Fruit fly (Drosophila melanogaster) whole organism, embryonic: ENCODE results near the gene CG31551.

Experiments used
- Adf1 ChIP-seq: fragments of 200-800 bp; sonication (Bioruptor generic); IDR thresholded peaks from 2 replicates; pipeline ENCODE4 v1.3.6; 2022; ENCODE audit warnings: missing biosample characterization, missing genetic modification characterization
- Atf6 ChIP-seq: fragments of 200-800 bp; sonication (Bioruptor generic); IDR thresholded peaks from 2 replicates; pipeline ENCODE4 v1.3.6; 2022; ENCODE audit warnings: missing biosample characterization, missing genetic modification characterization
- Blimp-1 ChIP-seq: fragments of 200-800 bp; sonication (Bioruptor generic); optimal IDR thresholded peaks from 3 replicates; lab custom pipeline; 2018; ENCODE audit warnings: missing biosample characterization, missing genetic modification characterization, mild to moderate bottlenecking, moderate library complexity, missing genetic modification reagents
- CG10321 ChIP-seq: fragments of 200-800 bp; sonication (Bioruptor generic); IDR thresholded peaks from 2 replicates; pipeline ENCODE4 v1.3.6; 2022; ENCODE audit warnings: missing biosample characterization, missing genetic modification characterization
- CG10366 ChIP-seq: fragments of 200-800 bp; sonication (Bioruptor generic); IDR thresholded peaks from 2 replicates; pipeline ENCODE4 v1.3.6; 2022; ENCODE audit warnings: missing biosample characterization, missing genetic modification characterization
- CG10462 ChIP-seq: fragments of 200-800 bp; sonication (Bioruptor generic); optimal IDR thresholded peaks from 2 replicates; lab custom pipeline; 2016; ENCODE audit warnings: missing biosample characterization, missing genetic modification characterization
- CG10959 ChIP-seq: fragments of 200-800 bp; sonication (Bioruptor generic); IDR thresholded peaks from 2 replicates; pipeline ENCODE4 v1.3.6; 2022; ENCODE audit warnings: missing biosample characterization, missing genetic modification characterization
- CG13287 ChIP-seq: fragments of 200-800 bp; sonication (Bioruptor generic); IDR thresholded peaks from 2 replicates; pipeline ENCODE4 v1.3.6; 2022; ENCODE audit warnings: missing biosample characterization, missing genetic modification characterization; ENCODE audit not compliant: partially characterized antibody
- CG13296 ChIP-seq: fragments of 200-800 bp; sonication (Bioruptor generic); optimal IDR thresholded peaks from 3 replicates; lab custom pipeline; 2018; ENCODE audit warnings: missing biosample characterization, mild to moderate bottlenecking, missing genetic modification characterization
- CG14860 ChIP-seq: fragments of 200-800 bp; sonication (Bioruptor generic); IDR thresholded peaks from 3 replicates; pipeline ENCODE4 v1.3.6; 2022; ENCODE audit warnings: missing biosample characterization, missing genetic modification characterization; ENCODE audit not compliant: partially characterized antibody
- CG17612 ChIP-seq: fragments of 200-800 bp; sonication (Bioruptor generic); IDR thresholded peaks from 2 replicates; pipeline ENCODE4 v1.3.6; 2022; ENCODE audit warnings: missing biosample characterization, missing genetic modification characterization
- CG17802 ChIP-seq: fragments of 200-800 bp; sonication (Bioruptor generic); optimal IDR thresholded peaks from 2 replicates; lab custom pipeline; 2018; ENCODE audit warnings: missing biosample characterization, mild to moderate bottlenecking, missing genetic modification characterization, moderate library complexity
- CG18619 ChIP-seq: fragments of 200-800 bp; sonication (Bioruptor generic); optimal IDR thresholded peaks from 3 replicates; lab custom pipeline; 2017; ENCODE audit warnings: missing biosample characterization, mild to moderate bottlenecking, missing genetic modification characterization
- CG2120 ChIP-seq: fragments of 200-800 bp; sonication (Bioruptor generic); optimal IDR thresholded peaks from 3 replicates; lab custom pipeline; 2016; ENCODE audit warnings: missing biosample characterization, missing genetic modification characterization
- CG2889 ChIP-seq: fragments of 200-800 bp; sonication (Bioruptor generic); IDR thresholded peaks from 3 replicates; pipeline ENCODE4 v1.3.6; 2022; ENCODE audit warnings: missing biosample characterization, missing genetic modification characterization
- CG4360 ChIP-seq: fragments of 200-800 bp; sonication (Bioruptor generic); IDR thresholded peaks from 2 replicates; pipeline ENCODE4 v1.3.6; 2022; ENCODE audit warnings: missing biosample characterization, missing genetic modification characterization
- CG6654 ChIP-seq: fragments of 200-800 bp; sonication (Bioruptor generic); optimal IDR thresholded peaks from 2 replicates; lab custom pipeline; 2017; ENCODE audit warnings: missing biosample characterization, mild to moderate bottlenecking, missing genetic modification characterization
- CG6765 ChIP-seq: fragments of 200-800 bp; sonication (Bioruptor generic); optimal IDR thresholded peaks from 3 replicates; lab custom pipeline; 2017; ENCODE audit warnings: missing biosample characterization, mild to moderate bottlenecking, missing genetic modification characterization
- CG9817 ChIP-seq: fragments of 200-800 bp; sonication (Bioruptor generic); optimal IDR thresholded peaks from 2 replicates; lab custom pipeline; 2018; ENCODE audit warnings: missing biosample characterization, mild to moderate bottlenecking, missing genetic modification characterization, moderate library complexity
- CG9932 ChIP-seq: fragments of 200-800 bp; sonication (Bioruptor generic); IDR thresholded peaks from 2 replicates; pipeline ENCODE4 v1.3.6; 2022; ENCODE audit warnings: missing biosample characterization, missing genetic modification characterization
- D ChIP-seq, 2 experiments: fragments of 200-800 bp in 1 of 2; fragments of >200 bp in 1 of 2; sonication (Bioruptor generic) in 1 of 2; optimal IDR thresholded peaks; 2 replicates in 1 of 2; 3 replicates in 1 of 2; lab custom pipeline; 2017; ENCODE audit warnings: mild to moderate bottlenecking in 1 of 2, missing biosample characterization in 1 of 2, missing genetic modification characterization in 1 of 2, missing genetic modification reagents in 1 of 2
- D19A ChIP-seq: fragments of 200-800 bp; optimal IDR thresholded peaks from 3 replicates; lab custom pipeline; 2019; ENCODE audit warnings: missing biosample characterization, mild to moderate bottlenecking, missing genetic modification characterization, moderate library complexity
- Dad ChIP-seq: fragments of 200-800 bp; sonication (Bioruptor generic); optimal IDR thresholded peaks from 3 replicates; lab custom pipeline; 2016; ENCODE audit warnings: missing biosample characterization, missing genetic modification characterization
- Dp ChIP-seq: fragments of 200-800 bp; sonication (Bioruptor generic); optimal IDR thresholded peaks from 2 replicates; lab custom pipeline; 2018; ENCODE audit warnings: missing biosample characterization, mild to moderate bottlenecking, missing genetic modification characterization, moderate library complexity
- Lpt ChIP-seq: fragments of >200 bp; optimal IDR thresholded peaks from 2 replicates; lab custom pipeline; 2018; ENCODE audit warnings: missing biosample characterization, missing genetic modification characterization
- NC2β ChIP-seq: fragments of 200-800 bp; sonication (Bioruptor generic); optimal IDR thresholded peaks from 2 replicates; lab custom pipeline; 2016; ENCODE audit warnings: missing biosample characterization, missing genetic modification characterization
- Nf-YC ChIP-seq: fragments of 200-800 bp; optimal IDR thresholded peaks from 3 replicates; lab custom pipeline; 2019; ENCODE audit warnings: missing biosample characterization, mild to moderate bottlenecking, missing genetic modification characterization, moderate library complexity
- NfI ChIP-seq: fragments of 200-800 bp; sonication (Bioruptor generic); optimal IDR thresholded peaks from 3 replicates; lab custom pipeline; 2018; ENCODE audit warnings: missing biosample characterization, mild to moderate bottlenecking, missing genetic modification characterization, moderate library complexity
- PHDP ChIP-seq: fragments of 200-800 bp; sonication (Bioruptor generic); optimal IDR thresholded peaks from 3 replicates; lab custom pipeline; 2018; ENCODE audit warnings: missing biosample characterization, mild to moderate bottlenecking, missing genetic modification characterization, moderate library complexity
- ap ChIP-seq: fragments of 200-800 bp; sonication (Bioruptor generic); IDR thresholded peaks from 2 replicates; pipeline ENCODE4 v1.3.6; 2022; ENCODE audit warnings: missing biosample characterization, missing genetic modification characterization
- az2 ChIP-seq: fragments of 200-800 bp; sonication (Bioruptor generic); optimal IDR thresholded peaks from 3 replicates; lab custom pipeline; 2016; ENCODE audit warnings: missing biosample characterization, missing genetic modification characterization
- cas ChIP-seq: fragments of 200-800 bp; sonication (Bioruptor generic); IDR thresholded peaks from 2 replicates; pipeline ENCODE4 v1.3.6; 2022; ENCODE audit warnings: missing biosample characterization, missing genetic modification characterization
- chm ChIP-seq: fragments of 200-800 bp; sonication (Bioruptor generic); IDR thresholded peaks from 2 replicates; pipeline ENCODE4 v1.3.6; 2022; ENCODE audit warnings: missing biosample characterization, missing genetic modification characterization
- ci ChIP-seq: fragments of 200-800 bp; sonication (Bioruptor generic); IDR thresholded peaks from 3 replicates; pipeline ENCODE4 v1.3.6; 2022; ENCODE audit warnings: missing biosample characterization, missing genetic modification characterization
- corto ChIP-seq: fragments of 200-800 bp; sonication (Bioruptor generic); optimal IDR thresholded peaks from 2 replicates; lab custom pipeline; 2016; ENCODE audit warnings: missing biosample characterization, mild to moderate bottlenecking, missing genetic modification characterization, moderate library complexity
- danr ChIP-seq: fragments of 200-800 bp; sonication (Bioruptor generic); IDR thresholded peaks from 2 replicates; pipeline ENCODE4 v1.3.6; 2022; ENCODE audit warnings: missing biosample characterization, missing genetic modification characterization
- gfzf ChIP-seq: fragments of 200-800 bp; sonication (Bioruptor generic); optimal IDR thresholded peaks from 2 replicates; lab custom pipeline; 2016; ENCODE audit warnings: missing biosample characterization, mild to moderate bottlenecking, missing genetic modification characterization, moderate library complexity
- gro ChIP-seq: fragments of 200-800 bp; sonication (Bioruptor generic); optimal IDR thresholded peaks from 2 replicates; lab custom pipeline; 2016; ENCODE audit warnings: missing biosample characterization, missing genetic modification characterization
- gt ChIP-seq: fragments of 200-800 bp; sonication (Bioruptor generic); IDR thresholded peaks from 2 replicates; pipeline ENCODE4 v1.3.6; 2022; ENCODE audit warnings: missing biosample characterization, missing genetic modification characterization
- lbe ChIP-seq: fragments of 200-800 bp; sonication (Bioruptor generic); optimal IDR thresholded peaks from 2 replicates; lab custom pipeline; 2016; ENCODE audit warnings: missing biosample characterization, mild to moderate bottlenecking, missing genetic modification characterization
- nerfin-2 ChIP-seq: fragments of 200-800 bp; sonication (Bioruptor generic); IDR thresholded peaks from 2 replicates; pipeline ENCODE4 v1.3.6; 2022; ENCODE audit warnings: missing biosample characterization, missing genetic modification characterization; ENCODE audit not compliant: partially characterized antibody
- oc ChIP-seq: fragments of 200-800 bp; sonication (Bioruptor generic); optimal IDR thresholded peaks from 2 replicates; lab custom pipeline; 2018; ENCODE audit warnings: missing biosample characterization, mild to moderate bottlenecking, missing genetic modification characterization, moderate library complexity
- p53 ChIP-seq: fragments of 200-800 bp; sonication (Bioruptor generic); optimal IDR thresholded peaks from 2 replicates; lab custom pipeline; 2016; ENCODE audit warnings: missing biosample characterization, missing genetic modification characterization
- pros ChIP-seq: fragments of 200-800 bp; sonication (Bioruptor generic); optimal IDR thresholded peaks from 3 replicates; lab custom pipeline; 2019; ENCODE audit warnings: missing biosample characterization, mild to moderate bottlenecking, missing genetic modification characterization, moderate library complexity
- salm ChIP-seq: fragments of 200-800 bp; sonication (Bioruptor generic); optimal IDR thresholded peaks from 2 replicates; lab custom pipeline; 2018; ENCODE audit warnings: missing biosample characterization, mild to moderate bottlenecking, missing genetic modification characterization
- sens ChIP-seq: fragments of 200-800 bp; sonication (Bioruptor generic); peaks from one replicate; lab custom pipeline; 2016; ENCODE audit warnings: missing biosample characterization, missing genetic modification characterization
- seq ChIP-seq: fragments of 200-800 bp; sonication (Bioruptor generic); IDR thresholded peaks from 2 replicates; pipeline ENCODE4 v1.3.6; 2022; ENCODE audit warnings: missing biosample characterization, missing genetic modification characterization
- tup ChIP-seq: fragments of 200-800 bp; sonication (Bioruptor generic); optimal IDR thresholded peaks from 2 replicates; lab custom pipeline; 2016; ENCODE audit warnings: missing biosample characterization, mild to moderate bottlenecking, missing genetic modification characterization, moderate library complexity
- unc-4 ChIP-seq: fragments of 200-800 bp; sonication (Bioruptor generic); IDR thresholded peaks from 2 replicates; pipeline ENCODE4 v1.3.6; 2022; ENCODE audit warnings: missing biosample characterization, missing genetic modification characterization; ENCODE audit not compliant: partially characterized antibody
- usp ChIP-seq: fragments of >200 bp; optimal IDR thresholded peaks from 2 replicates; lab custom pipeline; 2017; ENCODE audit warnings: missing biosample characterization, missing genetic modification characterization

CG31551 gene

DNA sequence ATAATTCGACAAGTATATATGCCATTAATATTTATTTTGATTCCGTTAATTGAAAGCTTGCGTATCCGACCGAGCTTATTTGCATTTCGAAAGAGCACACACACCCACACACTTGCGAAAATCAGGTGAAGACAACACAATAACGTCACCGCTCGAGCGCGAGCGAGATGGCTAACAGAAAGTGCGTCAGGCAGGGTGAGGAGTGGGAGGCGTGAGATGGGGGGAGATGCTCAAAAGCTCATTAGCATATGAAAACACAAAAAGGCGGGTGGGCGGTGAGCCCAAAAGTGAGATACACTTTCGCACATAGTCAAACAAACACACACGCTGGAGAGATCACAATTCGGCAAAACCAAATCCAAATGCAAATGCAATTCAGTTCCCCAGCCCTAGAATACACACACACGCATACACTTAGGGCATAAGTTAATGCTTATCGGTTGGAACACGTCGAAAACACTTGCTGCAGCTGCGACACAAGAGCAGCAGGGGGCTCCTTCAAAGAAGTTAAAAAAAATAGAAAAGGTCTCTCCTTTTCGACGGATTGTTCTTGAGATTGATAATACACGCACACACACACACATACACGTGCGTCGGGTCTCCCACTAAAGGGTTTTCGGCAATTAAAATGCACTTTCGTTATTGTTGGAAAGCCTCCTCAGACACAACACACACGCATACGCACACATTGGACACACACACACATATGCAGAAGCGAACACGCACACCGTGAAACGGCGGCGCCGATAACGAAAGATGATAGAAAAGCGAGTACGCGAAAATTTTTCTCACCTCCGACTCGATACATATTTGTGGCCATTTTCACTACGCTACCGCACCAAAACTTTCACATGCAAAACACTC lies 20.3 kb downstream of the CG31551 start (continued):
- no peak for TF ChIP-seq ci (GFP tag; lab: Robert Waterston, UW)
- no peak for TF ChIP-seq CG10959 (GFP tag; lab: Robert Waterston, UW)
- no peak for TF ChIP-seq CG10462 (GFP tag; lab: Kevin White, UChicago)
- no peak for TF ChIP-seq ap (GFP tag; lab: Robert Waterston, UW)
- TF ChIP-seq sens (GFP tag; lab: Kevin White, UChicago) = peak; percentile 19
- TF ChIP-seq D19A (tag; lab: Kevin White, UChicago) = no peak
- TF ChIP-seq D (optimal IDR thresholded peaks at IDR 0.05; lab: Kevin White, UChicago) = peak; percentile 46
- no peak for TF ChIP-seq D (GFP tag; optimal IDR thresholded peaks at IDR 0.05; lab: Kevin White, UChicago)
- no peak for TF ChIP-seq CG6654 (GFP tag; lab: Kevin White, UChicago)
- TF ChIP-seq CG10321 (GFP tag; lab: Robert Waterston, UW) = no peak
- no peak for TF ChIP-seq CG17802 (tag; lab: Kevin White, UChicago)
- TF ChIP-seq Nf-YC (tag; lab: Kevin White, UChicago) = no peak
- no peak for TF ChIP-seq PHDP
- no peak for TF ChIP-seq lbe (GFP tag; lab: Kevin White, UChicago)
- no peak for TF ChIP-seq corto (GFP tag; lab: Kevin White, UChicago)
- no peak for TF ChIP-seq chm (GFP tag; lab: Robert Waterston, UW)
- no peak for TF ChIP-seq Lpt (GFP tag; lab: Kevin White, UChicago)
- TF ChIP-seq NfI (GFP tag; lab: Kevin White, UChicago) = no peak
- TF ChIP-seq danr (GFP tag; lab: Robert Waterston, UW) = no peak
- TF ChIP-seq CG2120 = no peak
- TF ChIP-seq Dp (GFP tag; lab: Kevin White, UChicago) = no peak
- TF ChIP-seq CG13296 (GFP tag; lab: Kevin White, UChicago) = no peak
- TF ChIP-seq CG9932 (GFP tag; lab: Robert Waterston, UW) = 0 out of 2 replicates have a peak, but pooled peaks have one; percentile 6
- no peak for TF ChIP-seq CG13287 (GFP tag; lab: Robert Waterston, UW)
- TF ChIP-seq gt (GFP tag; lab: Robert Waterston, UW) = no peak
- no peak for TF ChIP-seq CG17612 (GFP tag; lab: Robert Waterston, UW)
- TF ChIP-seq CG9817 (tag; lab: Kevin White, UChicago) = no peak
- TF ChIP-seq gfzf (GFP tag; lab: Kevin White, UChicago) = no peak
- TF ChIP-seq oc (tag; lab: Kevin White, UChicago) = no peak
- TF ChIP-seq CG4360 (GFP tag; lab: Robert Waterston, UW) = no peak
- no peak for TF ChIP-seq tup
- TF ChIP-seq az2 = no peak
- TF ChIP-seq pros = no peak
- no peak for TF ChIP-seq NC2β (GFP tag; lab: Kevin White, UChicago)
- no peak for TF ChIP-seq p53 (GFP tag; lab: Kevin White, UChicago)
- no peak for TF ChIP-seq CG6765 (GFP tag; lab: Kevin White, UChicago)
- TF ChIP-seq CG10366 = no peak
- TF ChIP-seq unc-4 = no peak
- no peak for TF ChIP-seq salm (tag; lab: Kevin White, UChicago)
- TF ChIP-seq Atf6 (GFP tag; lab: Robert Waterston, UW) = no peak
- TF ChIP-seq Adf1 (GFP tag; lab: Robert Waterston, UW) = no peak
- no peak for TF ChIP-seq CG2889 (GFP tag; lab: Robert Waterston, UW)
- TF ChIP-seq CG14860 = no peak
- TF ChIP-seq CG18619 (GFP tag; lab: Kevin White, UChicago) = no peak
- TF ChIP-seq Blimp-1 (GFP tag; lab: Kevin White, UChicago) = peak; percentile 16
- no peak for TF ChIP-seq seq (GFP tag; lab: Robert Waterston, UW)
- TF ChIP-seq nerfin-2 (GFP tag; lab: Robert Waterston, UW) = 0 out of 2 replicates have a peak, but pooled peaks have one; percentile 20
- no peak for TF ChIP-seq cas (GFP tag; lab: Robert Waterston, UW)
- no peak for TF ChIP-seq usp (GFP tag; lab: Kevin White, UChicago)
- TF ChIP-seq Dad (GFP tag; lab: Kevin White, UChicago) = no peak
- TF ChIP-seq gro (GFP tag; lab: Kevin White, UChicago) = no peak
